Worm (Caenorhabditis elegans): ENCODE results near the gene D1086.5.

Gene D1086.5

ce11 chrV:14128858-14129257, 38.7 kb upstream of the D1086.5 start:
- TF ChIP-seq dpff-1 (tag; optimal IDR thresholded peaks at IDR 0.05) (no peak), lin-54 (GFP tag; optimal IDR thresholded peaks at IDR 0.05) (no peak), F57C9.4 (tag; optimal IDR thresholded peaks at IDR 0.05) (no peak), snpc-3.4 (tag; optimal IDR thresholded peaks at IDR 0.05) (no peak), gei-17 (GFP tag; optimal IDR thresholded peaks at IDR 0.05) (no peak), ceh-79 (tag; optimal IDR thresholded peaks at IDR 0.05) (no peak), die-1 (tag; optimal IDR thresholded peaks at IDR 0.05) (no peak), ceh-58 (GFP tag; IDR thresholded peaks at IDR 0.05) (no peak), madf-8 (GFP tag; conservative IDR thresholded peaks at IDR 0.05) (no peak), chd-7 (tag; optimal IDR thresholded peaks at IDR 0.05) (no peak), fkh-3 (tag; optimal IDR thresholded peaks at IDR 0.05) (no peak), egl-44 (GFP tag; IDR thresholded peaks at IDR 0.05) (no peak)

ce11 chrV:14127834-14128233, 37.7 kb upstream of the D1086.5 start:
- TF ChIP-seq Y67H2A.10 (GFP tag; conservative IDR thresholded peaks at IDR 0.05) (no peak), dox-1 (GFP tag; IDR thresholded peaks at IDR 0.05) (peak; percentile 37; the same call in 1 of the 2 replicates), nhr-80 (tag; optimal IDR thresholded peaks at IDR 0.05) (peak; percentile 72), snpc-4 (GFP tag; optimal IDR thresholded peaks at IDR 0.05) (no peak), snpc-4 (tag; optimal IDR thresholded peaks at IDR 0.05) (no peak), nhr-120 (GFP tag; IDR thresholded peaks at IDR 0.05) (no peak), hmg-1.2 (GFP tag; IDR thresholded peaks at IDR 0.05) (peak; percentile 31; the same call in 1 of the 2 replicates)

- TF ChIP-seq T26A5.8 (tag; optimal IDR thresholded peaks at IDR 0.05), result no peak
- no peak for TF ChIP-seq nhr-179 (tag; optimal IDR thresholded peaks at IDR 0.05)
- TF ChIP-seq pbrm-1 (GFP tag; IDR thresholded peaks at IDR 0.05), result no peak
- TF ChIP-seq F10E7.11 (tag; optimal IDR thresholded peaks at IDR 0.05), result no peak
- no peak for TF ChIP-seq nhr-27 (tag; optimal IDR thresholded peaks at IDR 0.05)
- TF ChIP-seq aptf-2 (GFP tag; conservative IDR thresholded peaks at IDR 0.05), result no peak
- TF ChIP-seq gei-17 (GFP tag; optimal IDR thresholded peaks at IDR 0.05), result no peak
- peak; percentile 53; the same call in 1 of the 2 replicates for TF ChIP-seq zfh-2 (GFP tag; conservative IDR thresholded peaks at IDR 0.05)
- TF ChIP-seq ceh-27 (GFP tag; optimal IDR thresholded peaks at IDR 0.05), result peak; percentile 1
Measured at ce11 chrV:14126341-14126924, 36.3 kb upstream of the D1086.5 start.

- TF ChIP-seq mcd-1 (GFP tag; IDR thresholded peaks at IDR 0.05) (peak; percentile 51), lin-26 (GFP tag; IDR thresholded peaks at IDR 0.05) (0 out of 2 replicates have a peak, but pooled peaks have one; percentile 41), Y53G8AR.9 (GFP tag; conservative IDR thresholded peaks at IDR 0.05) (0 out of 2 replicates have a peak, but pooled peaks have one; percentile 39), dox-1 (GFP tag; IDR thresholded peaks at IDR 0.05) (peak; percentile 44; the same call in 1 of the 2 replicates), madf-6 (GFP tag; IDR thresholded peaks at IDR 0.05) (peak; percentile 24; the same call in 1 of the 2 replicates), F33H1.4 (GFP tag; IDR thresholded peaks at IDR 0.05) (peak; percentile 77), ztf-25 (GFP tag; IDR thresholded peaks at IDR 0.05) (0 out of 2 replicates have a peak, but pooled peaks have one; percentile 21)
Measured at ce11 chrV:14124187-14124586, 34.0 kb upstream of the D1086.5 start.

- TF ChIP-seq snpc-4 (GFP tag; optimal IDR thresholded peaks at IDR 0.05) (no peak), snpc-4 (tag; optimal IDR thresholded peaks at IDR 0.05) (no peak), sea-2 (GFP tag; IDR thresholded peaks at IDR 0.05) (no peak), F57A8.1 (GFP tag; optimal IDR thresholded peaks at IDR 0.05) (no peak), ztf-25 (GFP tag; IDR thresholded peaks at IDR 0.05) (no peak), Y95B8A.8 (GFP tag; IDR thresholded peaks at IDR 0.05) (no peak), F22D6.2 (tag; optimal IDR thresholded peaks at IDR 0.05) (no peak), cebp-1 (GFP tag; IDR thresholded peaks at IDR 0.05) (no peak), cebp-1 (tag; optimal IDR thresholded peaks at IDR 0.05) (no peak), attf-3 (GFP tag; conservative IDR thresholded peaks at IDR 0.05) (no peak), mel-28 (tag; optimal IDR thresholded peaks at IDR 0.05; ENCODE audit: borderline replicate concordance) (no peak), unc-62 (GFP tag; optimal IDR thresholded peaks at IDR 0.05) (no peak), B0261.1 (tag; optimal IDR thresholded peaks at IDR 0.05) (no peak), lin-40 (tag; optimal IDR thresholded peaks at IDR 0.05) (no peak)
Measured at ce11 chrV:14123176-14123575, 33.0 kb upstream of the D1086.5 start.

Data from whole organism, young adult.